Worm (Caenorhabditis elegans) whole organism, L1 larva: ENCODE results near the gene C47E8.1.

Experiments
- elt-2 ChIP-seq: sonication (generic microtip); optimal IDR thresholded peaks from 2 replicates; lab custom pipeline; 2016; ENCODE audit warnings: missing genetic modification characterization, mild to moderate bottlenecking, inconsistent platforms, missing compliant biosample characterization, missing genetic modification reagents
- ets-5 ChIP-seq: fragments of 200-800 bp; sonication (Bioruptor generic); IDR thresholded peaks from 2 replicates; pipeline ENCODE4 v1.3.6; 2022; ENCODE audit warnings: missing genetic modification characterization, missing compliant biosample characterization
- lsy-2 ChIP-seq, 2 experiments: fragments of 150-350 bp; optimal IDR thresholded peaks; 2 replicates each; lab custom pipeline; 2014; ENCODE audit warnings: missing biosample characterization in 2 of 2, missing genetic modification characterization in 2 of 2
- skn-1 ChIP-seq: fragments of 150-350 bp; optimal IDR thresholded peaks from 2 replicates; lab custom pipeline; 2014; ENCODE audit warnings: missing biosample characterization, missing genetic modification characterization
- snpc-4 ChIP-seq: fragments of 150-350 bp; optimal IDR thresholded peaks from 2 replicates; lab custom pipeline; 2014; ENCODE audit warnings: missing biosample characterization, missing genetic modification characterization
- unc-86 ChIP-seq: sonication (generic microtip); optimal IDR thresholded peaks from 2 replicates; lab custom pipeline; 2016; ENCODE audit warnings: missing genetic modification characterization, missing compliant biosample characterization

DNA sequence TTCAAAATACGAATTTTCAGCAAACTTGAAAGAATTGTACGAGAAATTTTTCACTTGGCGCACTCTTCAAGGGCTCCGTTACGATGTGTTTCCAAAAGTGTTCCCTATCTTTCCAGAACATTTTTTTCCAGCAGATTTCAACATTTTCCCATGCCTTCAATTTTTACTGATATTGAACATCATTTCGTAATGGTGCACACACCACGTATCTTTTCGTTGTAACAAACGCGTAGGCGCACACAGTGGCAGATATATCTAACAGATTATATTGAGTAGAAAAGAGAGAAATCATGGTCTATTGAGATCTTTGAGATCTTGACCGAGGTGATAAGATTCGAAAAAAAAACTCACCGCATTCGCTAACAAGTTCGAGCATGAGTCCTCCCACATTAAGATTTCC, 29.9 kb downstream of the C47E8.1 start:
- TF ChIP-seq ets-5 (GFP tag; lab: Robert Waterston, UW): no peak
- TF ChIP-seq lsy-2 (tag; optimal IDR thresholded peaks at IDR 0.05; lab: Kevin White, UChicago): no peak
- TF ChIP-seq elt-2 (tag; lab: Kevin White, UChicago): no peak
- no peak for TF ChIP-seq skn-1
- TF ChIP-seq snpc-4 (tag; lab: Kevin White, UChicago): no peak
- no peak for TF ChIP-seq unc-86 (tag; lab: Kevin White, UChicago)
